Fruit fly (Drosophila melanogaster): Measurements from ENCODE around the gene CG5445.

DNA sequence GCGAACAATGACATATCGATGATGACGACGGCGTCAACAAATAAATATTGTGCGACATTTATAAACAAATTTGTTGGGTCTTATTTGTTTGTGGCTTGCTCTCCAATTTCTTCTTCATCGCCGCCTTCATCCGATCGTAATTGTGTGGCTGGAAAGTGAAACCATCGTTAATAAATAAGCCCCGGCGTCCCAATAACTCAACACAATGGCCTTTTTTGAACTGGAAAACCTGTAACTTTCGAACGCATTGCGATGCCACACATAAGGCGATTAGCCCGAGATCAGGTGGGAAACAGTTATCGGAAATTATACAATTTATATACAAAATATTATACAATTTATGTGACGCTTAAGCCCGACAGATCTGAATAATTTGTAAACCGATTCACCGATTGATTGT, 45.8 kb upstream of the CG5445 start:
- TF ChIP-seq CTCF (optimal IDR thresholded peaks at IDR 0.05), result no peak
- TF ChIP-seq CG8478 (optimal IDR thresholded peaks at IDR 0.05), result no peak

Measured in S2 (cell line).